Worm (Caenorhabditis elegans): ENCODE measurements around the gene rnp-1.
A peak's percentile ranks its signal among the peaks of the same experiment; 100 is the strongest.

rnp-1 gene

ce11 chrV:12154554-12154953, 37.5 kb upstream of the rnp-1 start, which contains the start of gene C27A7.9:
Gene C27A7.9, minus strand, starts transcription at chrV:12154654.
- TF ChIP-seq dmd-6 (GFP tag; IDR thresholded peaks at IDR 0.05) (no peak), hif-1 (tag; optimal IDR thresholded peaks at IDR 0.05) (no peak), aha-1 (tag) (no peak), unc-62 (GFP tag; optimal IDR thresholded peaks at IDR 0.05 in 1 of 2) (peak in 1 of 2 experiments; percentile 27), unc-62 (tag; optimal IDR thresholded peaks at IDR 0.05) (no peak)

ce11 chrV:12158377-12158776, 33.7 kb upstream of the rnp-1 start:
- TF ChIP-seq daf-19 (GFP tag; conservative IDR thresholded peaks at IDR 0.05) (no peak), Y105C5A.15 (GFP tag; IDR thresholded peaks at IDR 0.05) (no peak), nhr-48 (tag; optimal IDR thresholded peaks at IDR 0.05) (peak; percentile 75), zip-11 (GFP tag; IDR thresholded peaks at IDR 0.05) (no peak), lin-29 (GFP tag; IDR thresholded peaks at IDR 0.05) (no peak), dmd-9 (GFP tag; IDR thresholded peaks at IDR 0.05) (no peak), ceh-20 (GFP tag; IDR thresholded peaks at IDR 0.05) (peak; percentile 12; the same call in 1 of the 2 replicates), ceh-62 (tag; optimal IDR thresholded peaks at IDR 0.05) (no peak), Y48G9A.11 (GFP tag; IDR thresholded peaks at IDR 0.05) (no peak), hif-1 (tag; optimal IDR thresholded peaks at IDR 0.05) (no peak), ceh-32 (tag; optimal IDR thresholded peaks at IDR 0.05; ENCODE audit: poor library complexity) (no peak), ztf-11 (tag; optimal IDR thresholded peaks at IDR 0.05) (no peak), daf-12 (tag; optimal IDR thresholded peaks at IDR 0.05) (no peak), unc-39 (tag; optimal IDR thresholded peaks at IDR 0.05) (no peak), tra-1 (GFP tag; IDR thresholded peaks at IDR 0.05) (no peak), mxl-3 (GFP tag; optimal IDR thresholded peaks at IDR 0.05) (peak; percentile 46), jun-1 (tag; optimal IDR thresholded peaks at IDR 0.05) (no peak), unc-130 (GFP tag; optimal IDR thresholded peaks at IDR 0.05) (no peak), zip-2 (tag; optimal IDR thresholded peaks at IDR 0.05) (no peak), fkh-10 (GFP tag; optimal IDR thresholded peaks at IDR 0.05) (no peak), gei-8 (GFP tag; optimal IDR thresholded peaks at IDR 0.05) (no peak), F10B5.3 (tag; optimal IDR thresholded peaks at IDR 0.05) (no peak), snpc-1.2 (GFP tag; IDR thresholded peaks at IDR 0.05) (no peak), hlh-30 (tag; optimal IDR thresholded peaks at IDR 0.05; ENCODE audit: insufficient read depth) (no peak), aha-1 (tag) (no peak), nhr-6 (tag; optimal IDR thresholded peaks at IDR 0.05) (peak; percentile 4), sdz-12 (GFP tag; optimal IDR thresholded peaks at IDR 0.05) (no peak), mep-1 (tag; optimal IDR thresholded peaks at IDR 0.05) (no peak), dmd-6 (GFP tag; IDR thresholded peaks at IDR 0.05) (peak; percentile 28; the same call in 1 of the 2 replicates), cey-2 (tag; optimal IDR thresholded peaks at IDR 0.05; ENCODE audit: borderline replicate concordance, insufficient read depth) (no peak), lsy-2 (tag; optimal IDR thresholded peaks at IDR 0.05) (no peak)

ce11 chrV:12159975-12160374, 32.1 kb upstream of the rnp-1 start:
- no peak for TF ChIP-seq mxl-2 (GFP tag; conservative IDR thresholded peaks at IDR 0.05)
- no peak for TF ChIP-seq aha-1 (tag)
- no peak for TF ChIP-seq mes-2 (tag; optimal IDR thresholded peaks at IDR 0.05; ENCODE audit: poor library complexity, severe bottlenecking)
- TF ChIP-seq nhr-76 (tag; optimal IDR thresholded peaks at IDR 0.05), result no peak

- TF ChIP-seq pha-4 (GFP tag; IDR thresholded peaks at IDR 0.05) (no peak), pha-4 (tag; optimal IDR thresholded peaks at IDR 0.05) (no peak), lin-38 (GFP tag; IDR thresholded peaks at IDR 0.05) (no peak), nhr-11 (tag; optimal IDR thresholded peaks at IDR 0.05) (no peak), unc-130 (GFP tag; optimal IDR thresholded peaks at IDR 0.05) (no peak), lin-39 (tag; optimal IDR thresholded peaks at IDR 0.05) (no peak), D1046.2 (GFP tag; IDR thresholded peaks at IDR 0.05) (no peak), dmd-6 (GFP tag; IDR thresholded peaks at IDR 0.05) (no peak), rbr-2 (tag; optimal IDR thresholded peaks at IDR 0.05) (no peak), ceh-28 (tag; optimal IDR thresholded peaks at IDR 0.05) (no peak)
Observed at ce11 chrV:12161157-12161556, 30.9 kb upstream of the rnp-1 start.

All from whole organism, L4 larva.